Worm (Caenorhabditis elegans) whole organism, L1 larva: ENCODE results near the gene C35A5.3.

Experiments used
- C34B4.2 ChIP-seq: sonication (generic microtip); optimal IDR thresholded peaks from 2 replicates; lab custom pipeline; 2017; ENCODE audit warnings: mild to moderate bottlenecking, missing genetic modification characterization, missing compliant biosample characterization
- F16B12.6 ChIP-seq: fragments of 150-350 bp; optimal IDR thresholded peaks from 2 replicates; lab custom pipeline; 2014; ENCODE audit warnings: missing biosample characterization, missing genetic modification characterization
- Y116A8C.19 ChIP-seq: sonication (generic microtip); optimal IDR thresholded peaks from 2 replicates; lab custom pipeline; 2016; ENCODE audit warnings: missing compliant biosample characterization, missing genetic modification characterization, borderline replicate concordance
- aly-2 ChIP-seq: fragments of 150-350 bp; optimal IDR thresholded peaks from 2 replicates; lab custom pipeline; 2014; ENCODE audit warnings: missing biosample characterization, missing genetic modification characterization
- blmp-1 ChIP-seq: fragments of 150-350 bp; optimal IDR thresholded peaks from 2 replicates; lab custom pipeline; 2014; ENCODE audit warnings: missing biosample characterization, missing genetic modification characterization
- ceh-82 ChIP-seq, 3 experiments: fragments of 150-350 bp in 1 of 3; sonication (generic microtip) in 2 of 3; optimal IDR thresholded peaks; 2 replicates each; lab custom pipeline; 2014 to 2017; ENCODE audit warnings: missing biosample characterization in 3 of 3, missing genetic modification characterization in 3 of 3
- ceh-88 ChIP-seq: fragments of 200-800 bp; sonication (Bioruptor generic); IDR thresholded peaks from 2 replicates; pipeline ENCODE4 v1.3.6; 2022; ENCODE audit warnings: missing genetic modification characterization, missing compliant biosample characterization
- egl-13 ChIP-seq: sonication (generic microtip); optimal IDR thresholded peaks from 2 replicates; lab custom pipeline; 2016; ENCODE audit warnings: missing genotype, missing genetic modification reagents, missing genetic modification characterization, missing compliant biosample characterization
- elt-2 ChIP-seq: sonication (generic microtip); optimal IDR thresholded peaks from 2 replicates; lab custom pipeline; 2016; ENCODE audit warnings: missing genetic modification characterization, mild to moderate bottlenecking, inconsistent platforms, missing compliant biosample characterization, missing genetic modification reagents
- ets-5 ChIP-seq: fragments of 200-800 bp; sonication (Bioruptor generic); IDR thresholded peaks from 2 replicates; pipeline ENCODE4 v1.3.6; 2022; ENCODE audit warnings: missing genetic modification characterization, missing compliant biosample characterization
- fkh-10 ChIP-seq: sonication (generic microtip); optimal IDR thresholded peaks from 2 replicates; lab custom pipeline; 2017; ENCODE audit warnings: missing biosample characterization, missing genetic modification reagents, missing genetic modification characterization
- grh-1 ChIP-seq: fragments of 200-800 bp; sonication (Bioruptor generic); IDR thresholded peaks from 2 replicates; pipeline ENCODE4 v1.3.6; 2022; ENCODE audit warnings: missing genetic modification reagents, missing genetic modification characterization, missing compliant biosample characterization
- hlh-4 ChIP-seq: sonication (generic microtip); optimal IDR thresholded peaks from 2 replicates; lab custom pipeline; 2016; ENCODE audit warnings: mild to moderate bottlenecking, missing genetic modification characterization, missing compliant biosample characterization
- hpl-2 ChIP-seq: fragments of 150-350 bp; optimal IDR thresholded peaks from 2 replicates; lab custom pipeline; 2014; ENCODE audit warnings: missing biosample characterization, missing genetic modification reagents, missing genetic modification characterization
- lin-14 ChIP-seq: fragments of 200-800 bp; sonication (Bioruptor generic); optimal IDR thresholded peaks from 2 replicates; lab custom pipeline; 2018; ENCODE audit warnings: mild to moderate bottlenecking, missing genetic modification characterization, moderate library complexity, missing compliant biosample characterization
- lin-15B ChIP-seq: fragments of 150-350 bp; sonication (generic microtip); optimal IDR thresholded peaks from 3 replicates; lab custom pipeline; 2014; ENCODE audit warnings: missing biosample characterization, missing genetic modification characterization
- lin-35 ChIP-seq, 2 experiments: fragments of 150-350 bp; optimal IDR thresholded peaks; 2 replicates each; lab custom pipeline; 2014; ENCODE audit warnings: missing biosample characterization in 2 of 2, missing genetic modification characterization in 2 of 2, missing genetic modification reagents in 2 of 2
- mdl-1 ChIP-seq, 2 experiments: fragments of 150-350 bp; optimal IDR thresholded peaks; 2 replicates each; lab custom pipeline; 2014 to 2017; ENCODE audit warnings: missing biosample characterization in 2 of 2, missing genetic modification characterization in 2 of 2, inconsistent platforms in 1 of 2
- mef-2 ChIP-seq: fragments of 150-350 bp; optimal IDR thresholded peaks from 2 replicates; lab custom pipeline; 2014; ENCODE audit warnings: missing biosample characterization, missing genetic modification characterization
- nhr-20 ChIP-seq: sonication (generic microtip); optimal IDR thresholded peaks from 2 replicates; lab custom pipeline; 2016; ENCODE audit warnings: mild to moderate bottlenecking, missing genetic modification characterization, missing compliant biosample characterization
- nhr-237 ChIP-seq: fragments of 150-350 bp; optimal IDR thresholded peaks from 2 replicates; lab custom pipeline; 2014; ENCODE audit warnings: missing biosample characterization, missing genetic modification characterization
- nhr-28 ChIP-seq: fragments of 150-350 bp; optimal IDR thresholded peaks from 2 replicates; lab custom pipeline; 2014; ENCODE audit warnings: missing biosample characterization, missing genetic modification characterization
- nhr-71 ChIP-seq: sonication (generic microtip); optimal IDR thresholded peaks from 2 replicates; lab custom pipeline; 2016; ENCODE audit warnings: mild to moderate bottlenecking, missing genetic modification characterization, moderate library complexity, missing compliant biosample characterization
- nhr-84 ChIP-seq: sonication (generic microtip); optimal IDR thresholded peaks from 2 replicates; lab custom pipeline; 2017; ENCODE audit warnings: missing biosample characterization, missing genetic modification characterization
- pax-3 ChIP-seq: fragments of 200-800 bp; sonication (Bioruptor generic); optimal IDR thresholded peaks from 2 replicates; lab custom pipeline; 2018; ENCODE audit warnings: mild to moderate bottlenecking, missing genetic modification characterization, moderate library complexity, missing compliant biosample characterization
- rnt-1 ChIP-seq: sonication (generic microtip); optimal IDR thresholded peaks from 2 replicates; lab custom pipeline; 2016; ENCODE audit warnings: mild to moderate bottlenecking, missing genetic modification characterization, moderate library complexity, missing compliant biosample characterization
- skn-1 ChIP-seq: fragments of 150-350 bp; optimal IDR thresholded peaks from 2 replicates; lab custom pipeline; 2014; ENCODE audit warnings: missing biosample characterization, missing genetic modification characterization
- snu-23 ChIP-seq: sonication (generic microtip); optimal IDR thresholded peaks from 2 replicates; lab custom pipeline; 2016; ENCODE audit warnings: missing genetic modification characterization, missing compliant biosample characterization
- unc-98 ChIP-seq: fragments of 200-800 bp; sonication (Bioruptor generic); IDR thresholded peaks from 2 replicates; pipeline ENCODE4 v1.3.6; 2022; ENCODE audit warnings: missing genetic modification characterization, missing compliant biosample characterization
- vab-15 ChIP-seq: sonication (generic microtip); optimal IDR thresholded peaks from 2 replicates; lab custom pipeline; 2017; ENCODE audit warnings: missing genotype, mild to moderate bottlenecking, missing genetic modification characterization, missing compliant biosample characterization
- zip-4 ChIP-seq: fragments of 200-800 bp; sonication (Bioruptor generic); optimal IDR thresholded peaks from 2 replicates; lab custom pipeline; 2018; ENCODE audit warnings: mild to moderate bottlenecking, missing genetic modification characterization, moderate library complexity, missing compliant biosample characterization
- ztf-4 ChIP-seq: fragments of 150-350 bp; optimal IDR thresholded peaks from 2 replicates; lab custom pipeline; 2014; ENCODE audit warnings: missing biosample characterization, missing genetic modification characterization

The C35A5.3 gene

DNA sequence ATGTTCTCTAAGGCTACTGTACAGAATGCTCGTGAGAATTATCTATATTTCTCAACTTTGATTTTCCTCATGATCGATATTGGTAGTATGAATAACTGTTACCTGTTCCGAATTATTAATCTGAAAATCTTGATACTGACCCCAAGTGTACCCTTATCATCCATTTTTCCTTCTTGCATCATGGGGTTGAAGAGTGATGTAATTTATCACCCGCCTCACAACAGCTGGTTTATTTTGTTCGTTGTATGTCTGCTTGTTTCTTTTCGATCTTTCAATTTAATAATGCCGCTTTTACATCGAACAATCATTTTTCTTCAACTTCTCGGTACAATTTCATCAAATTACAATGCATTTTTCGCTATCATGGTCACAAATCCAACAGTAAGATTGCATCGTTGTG, 7.7 kb upstream of the C35A5.3 start, which contains the start of gene C35A5.6:
C35A5.6 (plus strand) TSS at position 283 of the 400 bp plus-strand sequence.
- TF ChIP-seq nhr-71 (tag; lab: Kevin White, UChicago) (peak; percentile 20), F16B12.6 (tag; lab: Kevin White, UChicago) (no peak), blmp-1 (tag; lab: Kevin White, UChicago) (peak; percentile 30), lin-14 (GFP tag; lab: Kevin White, UChicago) (peak; percentile 30), rnt-1 (tag; lab: Kevin White, UChicago) (peak; percentile 22), skn-1 (tag; lab: Kevin White, UChicago) (peak; percentile 4), nhr-20 (tag; lab: Kevin White, UChicago) (peak; percentile 5), ceh-82 (tag; optimal IDR thresholded peaks at IDR 0.05; lab: Kevin White, UChicago) (no peak)
- TF ChIP-seq, all 84 proteins: peak for 6

DNA sequence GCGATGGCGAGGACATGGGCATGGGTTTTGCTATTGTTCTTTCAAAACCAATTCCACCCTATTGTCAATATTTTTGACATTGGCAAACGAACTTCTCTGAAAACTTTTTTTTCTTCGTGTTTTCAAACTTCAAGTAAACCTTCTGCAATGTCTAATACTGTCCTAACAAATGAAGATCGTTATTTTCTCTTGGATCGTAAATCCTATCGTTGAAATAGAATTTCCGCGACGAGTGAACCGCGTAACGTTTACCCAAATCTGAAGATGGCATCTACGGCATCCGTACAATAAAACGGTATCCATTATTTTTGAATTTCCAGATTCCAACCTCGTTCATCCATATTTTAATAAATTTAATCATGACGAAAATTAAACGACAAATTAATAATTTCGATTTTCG, 4.4 kb upstream of the C35A5.3 start, which contains the start of gene C35A5.5:
C35A5.5 (plus strand) TSS at position 301 of the 400 bp plus-strand sequence.
- TF ChIP-seq hpl-2 (no peak), Y116A8C.19 (tag; lab: Kevin White, UChicago) (no peak), fkh-10 (GFP tag; lab: Kevin White, UChicago) (no peak)

ce11 chrV:10503893-10504292, 2.7 kb upstream of the C35A5.3 start, which contains the start of gene C35A5.10:
TSS of gene C35A5.10 (plus strand) at chrV:10504193.
- TF ChIP-seq C34B4.2 (tag; lab: Kevin White, UChicago) = no peak
- TF ChIP-seq nhr-237 (tag; lab: Kevin White, UChicago) = no peak
- no peak for TF ChIP-seq nhr-28 (tag; lab: Kevin White, UChicago)

ce11 chrV:10503011-10503410, 1.8 kb upstream of the C35A5.3 start, which contains the start of gene C35A5.11:
TSS of gene C35A5.11 (minus strand) at chrV:10503111.
- TF ChIP-seq fkh-10 (GFP tag; lab: Kevin White, UChicago) = no peak
- no peak for TF ChIP-seq aly-2 (tag; lab: Kevin White, UChicago)
- no peak for TF ChIP-seq pax-3
- TF ChIP-seq blmp-1 (tag; lab: Kevin White, UChicago) = peak; percentile 66
- TF ChIP-seq, all 84 proteins: peak for 1

- TF ChIP-seq nhr-84 (tag; lab: Kevin White, UChicago) (no peak), skn-1 (tag; lab: Kevin White, UChicago) (no peak), ets-5 (no peak)
These were observed 4.5 kb downstream of the C35A5.3 start, which contains the start of gene C35A5.4 for ce11 chrV:10496733-10497132. TSS of gene C35A5.4 (plus strand) at chrV:10497033.

DNA sequence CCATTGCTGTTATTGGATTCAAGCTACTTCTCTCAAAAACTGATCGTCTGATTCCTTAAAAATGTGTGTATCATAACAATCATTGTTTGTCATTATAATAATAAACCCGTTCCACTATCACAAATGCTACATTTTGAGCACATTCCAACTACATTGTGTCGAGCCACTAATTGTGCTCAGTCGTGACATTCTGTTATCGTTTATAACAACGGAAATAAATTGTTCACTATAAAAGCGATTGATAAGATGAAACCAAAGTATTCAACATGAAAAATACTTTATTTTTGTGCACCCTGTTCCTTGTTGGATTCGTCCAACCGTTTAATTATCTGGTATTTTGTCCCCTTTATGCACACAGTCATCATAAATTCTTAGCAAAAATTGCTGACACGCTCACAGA, 8.0 kb downstream of the C35A5.3 start, which contains the start of gene ugt-33:
ugt-33 (plus strand) TSS at position 260 of the 400 bp plus-strand sequence.
- TF ChIP-seq ztf-4 (tag; lab: Kevin White, UChicago) = no peak
- peak; percentile 57 for TF ChIP-seq elt-2 (tag; lab: Kevin White, UChicago)
- TF ChIP-seq ceh-88 (GFP tag; lab: Robert Waterston, UW) = no peak
- TF ChIP-seq grh-1 (GFP tag; lab: Robert Waterston, UW) = no peak
- no peak for TF ChIP-seq mef-2 (tag; lab: Kevin White, UChicago)
- TF ChIP-seq hlh-4 (tag; lab: Kevin White, UChicago) = no peak
- no peak for TF ChIP-seq snu-23
- no peak for TF ChIP-seq vab-15 (tag; lab: Kevin White, UChicago)
- no peak for TF ChIP-seq Y116A8C.19 (tag; lab: Kevin White, UChicago)
- peak in 1 of 2 experiments; percentile 24 for TF ChIP-seq lin-35 (GFP tag; optimal IDR thresholded peaks at IDR 0.05; lab: Kevin White, UChicago)

ce11 chrV:10491443-10491842, 9.8 kb downstream of the C35A5.3 start, which contains the start of gene aqp-5:
TSS of gene aqp-5 (plus strand) at chrV:10491743.
- no peak for TF ChIP-seq egl-13
- TF ChIP-seq zip-4 (GFP tag; lab: Kevin White, UChicago) = no peak
- TF ChIP-seq mdl-1 (tag; optimal IDR thresholded peaks at IDR 0.05; lab: Kevin White, UChicago) = no peak
- TF ChIP-seq lin-15B = no peak
- no peak for TF ChIP-seq unc-98 (GFP tag; lab: Robert Waterston, UW)
